Worm (Caenorhabditis elegans) whole organism, L1 larva: Measurements from ENCODE around the gene rme-1.
A peak's percentile ranks its signal among the peaks of the same experiment; 100 is the strongest.

ENCODE experiments used
- C04F5.9 ChIP-seq: sonication (generic microtip); optimal IDR thresholded peaks from 2 replicates; lab custom pipeline; 2016; ENCODE audit warnings: missing genetic modification characterization, missing compliant biosample characterization
- aly-2 ChIP-seq: fragments of 150-350 bp; optimal IDR thresholded peaks from 2 replicates; lab custom pipeline; 2014; ENCODE audit warnings: missing biosample characterization, missing genetic modification characterization
- blmp-1 ChIP-seq: fragments of 150-350 bp; optimal IDR thresholded peaks from 2 replicates; lab custom pipeline; 2014; ENCODE audit warnings: missing biosample characterization, missing genetic modification characterization
- ceh-8 ChIP-seq: fragments of 200-800 bp; sonication (Bioruptor generic); optimal IDR thresholded peaks from 2 replicates; lab custom pipeline; 2018; ENCODE audit warnings: mild to moderate bottlenecking, missing genetic modification characterization, moderate library complexity, missing compliant biosample characterization
- efl-1 ChIP-seq, 4 experiments: fragments of 150-350 bp; optimal IDR thresholded peaks in 3 of 4; peaks in 1 of 4; 1 replicate in 1 of 4; 2 replicates in 3 of 4; lab custom pipeline; 2014; ENCODE audit warnings: missing biosample characterization in 2 of 4, missing genetic modification characterization in 2 of 4, missing genetic modification reagents in 2 of 4
- egl-13 ChIP-seq: sonication (generic microtip); optimal IDR thresholded peaks from 2 replicates; lab custom pipeline; 2016; ENCODE audit warnings: missing genotype, missing genetic modification reagents, missing genetic modification characterization, missing compliant biosample characterization
- elt-3 ChIP-seq, 6 experiments: fragments of 150-350 bp in 1 of 6; sonication (generic microtip); optimal IDR thresholded peaks; 2 replicates each; lab custom pipeline; 2017 to 2018; ENCODE audit warnings: missing biosample characterization in 6 of 6, missing genetic modification characterization in 6 of 6, inconsistent platforms in 1 of 6
- ets-5 ChIP-seq: fragments of 200-800 bp; sonication (Bioruptor generic); IDR thresholded peaks from 2 replicates; pipeline ENCODE4 v1.3.6; 2022; ENCODE audit warnings: missing genetic modification characterization, missing compliant biosample characterization
- fkh-10 ChIP-seq: sonication (generic microtip); optimal IDR thresholded peaks from 2 replicates; lab custom pipeline; 2017; ENCODE audit warnings: missing biosample characterization, missing genetic modification reagents, missing genetic modification characterization
- fkh-4 ChIP-seq: sonication (generic microtip); optimal IDR thresholded peaks from 2 replicates; lab custom pipeline; 2016; ENCODE audit warnings: missing compliant biosample characterization, missing genetic modification characterization, borderline replicate concordance
- irx-1 ChIP-seq: sonication (generic microtip); optimal IDR thresholded peaks from 2 replicates; lab custom pipeline; 2016; ENCODE audit warnings: missing genetic modification characterization, missing compliant biosample characterization
- isw-1 ChIP-seq: fragments of 200-800 bp; sonication (Bioruptor generic); IDR thresholded peaks from 2 replicates; pipeline ENCODE4 v1.3.6; 2022; ENCODE audit warnings: missing genetic modification characterization, missing compliant biosample characterization
- jun-1 ChIP-seq: fragments of 150-350 bp; optimal IDR thresholded peaks from 2 replicates; lab custom pipeline; 2014; ENCODE audit warnings: missing biosample characterization, missing genetic modification reagents, missing genetic modification characterization
- lin-14 ChIP-seq: fragments of 200-800 bp; sonication (Bioruptor generic); optimal IDR thresholded peaks from 2 replicates; lab custom pipeline; 2018; ENCODE audit warnings: mild to moderate bottlenecking, missing genetic modification characterization, moderate library complexity, missing compliant biosample characterization
- lin-35 ChIP-seq, 2 experiments: fragments of 150-350 bp; optimal IDR thresholded peaks; 2 replicates each; lab custom pipeline; 2014; ENCODE audit warnings: missing biosample characterization in 2 of 2, missing genetic modification characterization in 2 of 2, missing genetic modification reagents in 2 of 2
- lir-3 ChIP-seq: sonication (generic microtip); optimal IDR thresholded peaks from 2 replicates; lab custom pipeline; 2016; ENCODE audit warnings: mild to moderate bottlenecking, missing genetic modification characterization, moderate library complexity, missing compliant biosample characterization; ENCODE audit not compliant: poor library complexity
- lsy-2 ChIP-seq, 2 experiments: fragments of 150-350 bp; optimal IDR thresholded peaks; 2 replicates each; lab custom pipeline; 2014; ENCODE audit warnings: missing biosample characterization in 2 of 2, missing genetic modification characterization in 2 of 2
- mdl-1 ChIP-seq, 2 experiments: fragments of 150-350 bp; optimal IDR thresholded peaks; 2 replicates each; lab custom pipeline; 2014 to 2017; ENCODE audit warnings: missing biosample characterization in 2 of 2, missing genetic modification characterization in 2 of 2, inconsistent platforms in 1 of 2
- mep-1 ChIP-seq: fragments of 150-350 bp; optimal IDR thresholded peaks from 2 replicates; lab custom pipeline; 2014; ENCODE audit warnings: missing biosample characterization, missing genetic modification characterization
- nhr-19 ChIP-seq: fragments of 200-800 bp; sonication (Bioruptor generic); conservative IDR thresholded peaks from 2 replicates; pipeline ENCODE4 v1.3.6; 2022; ENCODE audit warnings: missing genetic modification characterization, missing compliant biosample characterization
- nhr-20 ChIP-seq: sonication (generic microtip); optimal IDR thresholded peaks from 2 replicates; lab custom pipeline; 2016; ENCODE audit warnings: mild to moderate bottlenecking, missing genetic modification characterization, missing compliant biosample characterization
- nhr-47 ChIP-seq: sonication (generic microtip); optimal IDR thresholded peaks from 2 replicates; lab custom pipeline; 2016; ENCODE audit warnings: mild to moderate bottlenecking, missing genetic modification characterization, moderate library complexity, missing compliant biosample characterization
- nhr-71 ChIP-seq: sonication (generic microtip); optimal IDR thresholded peaks from 2 replicates; lab custom pipeline; 2016; ENCODE audit warnings: mild to moderate bottlenecking, missing genetic modification characterization, moderate library complexity, missing compliant biosample characterization
- nhr-76 ChIP-seq: sonication (generic microtip); optimal IDR thresholded peaks from 2 replicates; lab custom pipeline; 2017; ENCODE audit warnings: missing biosample characterization, missing genetic modification characterization
- nhr-77 ChIP-seq: fragments of 150-350 bp; optimal IDR thresholded peaks from 2 replicates; lab custom pipeline; 2014; ENCODE audit warnings: missing biosample characterization, missing genetic modification characterization
- nhr-85 ChIP-seq: sonication (generic microtip); peaks from one replicate; lab custom pipeline; 2016; ENCODE audit warnings: missing genetic modification characterization, inconsistent platforms, missing compliant biosample characterization
- nhr-90 ChIP-seq: sonication (generic microtip); optimal IDR thresholded peaks from 2 replicates; lab custom pipeline; 2016; ENCODE audit warnings: mild to moderate bottlenecking, missing genetic modification characterization, missing compliant biosample characterization; ENCODE audit not compliant: poor library complexity
- skn-1 ChIP-seq: fragments of 150-350 bp; optimal IDR thresholded peaks from 2 replicates; lab custom pipeline; 2014; ENCODE audit warnings: missing biosample characterization, missing genetic modification characterization
- snu-23 ChIP-seq: sonication (generic microtip); optimal IDR thresholded peaks from 2 replicates; lab custom pipeline; 2016; ENCODE audit warnings: missing genetic modification characterization, missing compliant biosample characterization
- swsn-7 ChIP-seq: sonication (generic microtip); optimal IDR thresholded peaks from 2 replicates; lab custom pipeline; 2016; ENCODE audit warnings: missing genetic modification characterization, missing compliant biosample characterization
- unc-62 ChIP-seq: fragments of 150-350 bp; optimal IDR thresholded peaks from 2 replicates; lab custom pipeline; 2014; ENCODE audit warnings: missing biosample characterization, missing genetic modification reagents, missing genetic modification characterization
- unc-86 ChIP-seq: sonication (generic microtip); optimal IDR thresholded peaks from 2 replicates; lab custom pipeline; 2016; ENCODE audit warnings: missing genetic modification characterization, missing compliant biosample characterization
- vab-15 ChIP-seq: sonication (generic microtip); optimal IDR thresholded peaks from 2 replicates; lab custom pipeline; 2017; ENCODE audit warnings: missing genotype, mild to moderate bottlenecking, missing genetic modification characterization, missing compliant biosample characterization
- xbp-1 ChIP-seq: sonication (generic microtip); optimal IDR thresholded peaks from 2 replicates; lab custom pipeline; 2016; ENCODE audit warnings: missing genetic modification characterization, missing compliant biosample characterization
- zip-4 ChIP-seq: fragments of 200-800 bp; sonication (Bioruptor generic); optimal IDR thresholded peaks from 2 replicates; lab custom pipeline; 2018; ENCODE audit warnings: mild to moderate bottlenecking, missing genetic modification characterization, moderate library complexity, missing compliant biosample characterization

rme-1 gene

DNA sequence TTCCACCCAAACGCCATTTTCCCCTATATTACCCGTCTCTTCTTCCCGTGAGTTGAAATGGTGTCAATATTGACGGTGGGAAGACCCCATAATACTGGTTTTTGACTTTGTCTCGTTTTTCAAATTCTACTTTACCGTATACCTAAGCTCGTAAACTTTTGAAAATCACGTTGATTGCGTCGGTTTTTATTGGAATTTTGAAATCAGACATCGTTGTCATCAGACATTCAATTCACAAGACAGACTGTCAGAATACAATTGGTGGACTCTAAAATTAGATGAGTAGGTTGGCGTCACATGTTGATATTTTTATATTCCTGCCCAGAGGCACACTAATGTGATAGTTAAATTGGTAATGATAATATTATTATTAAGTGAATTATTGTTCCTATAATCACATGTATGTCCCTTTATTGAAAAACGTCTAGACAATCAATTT is 23.2 kb downstream of the rme-1 start:
- peak; percentile 34 for TF ChIP-seq skn-1 (tag; lab: Kevin White, UChicago)
- TF ChIP-seq ceh-8 = peak; percentile 76
- peak in 2 of 6 experiments; percentile 21 to 31 for TF ChIP-seq elt-3 (tag; optimal IDR thresholded peaks at IDR 0.05; lab: Kevin White, UChicago)
- TF ChIP-seq nhr-90 = peak; percentile 34
- peak; percentile 58 for TF ChIP-seq nhr-20 (tag; lab: Kevin White, UChicago)
- peak in 1 of 2 experiments; percentile 6 for TF ChIP-seq mdl-1 (tag; optimal IDR thresholded peaks at IDR 0.05; lab: Kevin White, UChicago)
- TF ChIP-seq lin-35 (GFP tag; optimal IDR thresholded peaks at IDR 0.05; lab: Kevin White, UChicago) = peak in 1 of 2 experiments; percentile 65
- peak in 1 of 2 experiments; percentile 75 for TF ChIP-seq lsy-2 (tag; optimal IDR thresholded peaks at IDR 0.05; lab: Kevin White, UChicago)
- TF ChIP-seq vab-15 (tag; lab: Kevin White, UChicago) = peak; percentile 39
- no peak for TF ChIP-seq efl-1 (optimal IDR thresholded peaks at IDR 0.05; lab: Kevin White, UChicago)
- no peak for TF ChIP-seq efl-1 (GFP tag; optimal IDR thresholded peaks at IDR 0.05 in 1 of 2; lab: Kevin White, UChicago)
- TF ChIP-seq nhr-47 (tag; lab: Kevin White, UChicago) = peak; percentile 6
- no peak for TF ChIP-seq C04F5.9 (tag; lab: Kevin White, UChicago)
- no peak for TF ChIP-seq fkh-4
- no peak for TF ChIP-seq unc-62 (GFP tag; lab: Kevin White, UChicago)
- TF ChIP-seq blmp-1 = peak; percentile 25
- TF ChIP-seq mep-1 (tag; lab: Kevin White, UChicago) = peak; percentile 39
- peak; percentile 19 for TF ChIP-seq nhr-77 (tag; lab: Kevin White, UChicago)
- TF ChIP-seq irx-1 (tag; lab: Kevin White, UChicago) = no peak
- TF ChIP-seq lin-14 (GFP tag; lab: Kevin White, UChicago) = peak; percentile 52
- peak; percentile 36 for TF ChIP-seq snu-23
- peak; percentile 73 for TF ChIP-seq nhr-71 (tag; lab: Kevin White, UChicago)
- TF ChIP-seq nhr-85 = peak; percentile 86
- peak; percentile 11 for TF ChIP-seq lir-3 (tag; lab: Kevin White, UChicago)
- TF ChIP-seq ets-5 (GFP tag; lab: Robert Waterston, UW) = no peak
- TF ChIP-seq aly-2 (tag; lab: Kevin White, UChicago) = no peak
- peak; percentile 23; the same call in 1 of the 2 replicates for TF ChIP-seq nhr-19 (GFP tag; lab: Robert Waterston, UW)
- no peak for TF ChIP-seq nhr-76 (tag; lab: Kevin White, UChicago)

DNA sequence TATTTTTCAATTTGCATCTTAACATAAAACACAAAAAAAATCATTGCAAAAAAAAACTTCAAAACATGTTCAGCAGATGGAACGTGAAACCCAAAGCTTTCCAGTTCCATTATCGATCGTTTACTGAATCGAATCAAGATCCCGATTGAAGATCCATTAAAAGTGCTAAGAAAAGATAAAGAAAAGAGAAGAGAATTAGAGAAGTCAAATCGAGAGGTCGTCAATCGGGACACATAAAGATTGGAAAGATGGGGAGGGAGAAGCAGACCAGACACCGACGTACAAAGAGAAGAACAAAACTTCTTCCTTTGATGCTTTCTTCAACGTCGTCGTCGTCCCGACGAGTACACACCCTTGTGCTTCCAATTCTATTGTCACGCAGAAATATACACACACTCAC is 24.2 kb downstream of the rme-1 start:
- no peak for TF ChIP-seq zip-4 (GFP tag; lab: Kevin White, UChicago)
- TF ChIP-seq elt-3 (tag; optimal IDR thresholded peaks at IDR 0.05; lab: Kevin White, UChicago) = peak in 1 of 6 experiments; percentile 11
- peak; percentile 72 for TF ChIP-seq nhr-85
- TF ChIP-seq mep-1 (tag; lab: Kevin White, UChicago) = peak; percentile 52
- no peak for TF ChIP-seq swsn-7 (tag; lab: Kevin White, UChicago)
- no peak for TF ChIP-seq efl-1 (optimal IDR thresholded peaks at IDR 0.05; lab: Kevin White, UChicago)
- peak in 1 of 2 experiments; percentile 82 for TF ChIP-seq efl-1 (GFP tag; optimal IDR thresholded peaks at IDR 0.05 in 1 of 2; lab: Kevin White, UChicago)
- peak; percentile 44 for TF ChIP-seq fkh-10 (GFP tag; lab: Kevin White, UChicago)
- TF ChIP-seq jun-1 (tag; lab: Kevin White, UChicago) = no peak
- TF ChIP-seq irx-1 (tag; lab: Kevin White, UChicago) = no peak
- peak; percentile 2 to 5 for TF ChIP-seq lsy-2 (tag; optimal IDR thresholded peaks at IDR 0.05; lab: Kevin White, UChicago)
- TF ChIP-seq snu-23 = peak; percentile 6
- no peak for TF ChIP-seq aly-2 (tag; lab: Kevin White, UChicago)
- no peak for TF ChIP-seq egl-13 (tag; lab: Kevin White, UChicago)
- 0 out of 2 replicates have a peak, but pooled peaks have one; percentile 5 for TF ChIP-seq isw-1 (GFP tag; lab: Robert Waterston, UW)
- peak in 1 of 2 experiments; percentile 4 for TF ChIP-seq lin-35 (GFP tag; optimal IDR thresholded peaks at IDR 0.05; lab: Kevin White, UChicago)
- peak; percentile 63 for TF ChIP-seq lin-14 (GFP tag; lab: Kevin White, UChicago)
- peak; percentile 53 for TF ChIP-seq blmp-1
- TF ChIP-seq unc-86 (tag; lab: Kevin White, UChicago) = peak; percentile 8
- peak; percentile 38 for TF ChIP-seq nhr-71 (tag; lab: Kevin White, UChicago)

DNA sequence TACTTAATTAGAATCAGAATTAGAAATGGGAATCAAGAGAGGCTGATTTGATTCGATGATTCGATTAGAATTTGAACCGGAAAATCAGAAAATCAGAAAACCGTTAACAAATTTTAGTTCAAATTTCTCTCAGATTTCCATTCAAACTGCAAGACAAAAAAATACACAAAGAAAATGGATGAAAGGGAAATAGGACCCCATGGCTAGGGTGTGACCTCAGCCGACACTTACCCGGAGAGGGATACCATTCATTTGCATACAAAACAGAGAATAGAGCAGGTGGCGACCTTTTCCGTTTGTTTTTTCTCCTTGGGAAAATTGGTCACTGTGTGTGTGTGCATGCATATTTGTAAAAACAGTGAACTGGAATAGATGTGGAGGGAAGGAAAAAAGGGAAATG is 25.3 kb downstream of the rme-1 start:
- peak; percentile 72 for TF ChIP-seq nhr-85
- no peak for TF ChIP-seq nhr-71 (tag; lab: Kevin White, UChicago)
- TF ChIP-seq xbp-1 (tag; lab: Kevin White, UChicago) = no peak
- TF ChIP-seq lin-14 (GFP tag; lab: Kevin White, UChicago) = peak; percentile 3
- peak; percentile 47 for TF ChIP-seq blmp-1
